Fruit fly (Drosophila melanogaster): ENCODE measurements around the gene RecQ4.

The RecQ4 gene

dm6 chr3L:8153206-8153996, 22.4 kb downstream of the RecQ4 start (continued):
- no peak for TF ChIP-seq CG6791 (GFP tag; IDR thresholded peaks at IDR 0.05; ENCODE audit: partially characterized antibody)
- TF ChIP-seq Lim3 (GFP tag; IDR thresholded peaks at IDR 0.05) = peak; percentile 49; the same call in 1 of the 2 replicates
- TF ChIP-seq CG4617 (GFP tag; optimal IDR thresholded peaks at IDR 0.05; ENCODE audit: borderline replicate concordance) = peak; percentile 12
- peak; percentile 44; the same call in 1 of the 3 replicates for TF ChIP-seq otp (GFP tag; IDR thresholded peaks at IDR 0.05)
- no peak for TF ChIP-seq lov (optimal IDR thresholded peaks at IDR 0.05)
- TF ChIP-seq lov (GFP tag; IDR thresholded peaks at IDR 0.05) = peak; percentile 73; the same call in 1 of the 3 replicates
- peak; percentile 63 for TF ChIP-seq CG1603 (tag; optimal IDR thresholded peaks at IDR 0.05)
- no peak for TF ChIP-seq tna (GFP tag; IDR thresholded peaks at IDR 0.05; ENCODE audit: partially characterized antibody)
- TF ChIP-seq chinmo (GFP tag; IDR thresholded peaks at IDR 0.05; ENCODE audit: partially characterized antibody) = 0 out of 4 replicates have a peak, but pooled peaks have one; percentile 48
- TF ChIP-seq Meics (GFP tag; optimal IDR thresholded peaks at IDR 0.05) = peak; percentile 41
- TF ChIP-seq Mad (GFP tag; optimal IDR thresholded peaks at IDR 0.05) = peak; percentile 42
- TF ChIP-seq CG12391 (tag; optimal IDR thresholded peaks at IDR 0.05) = peak; percentile 49
- peak; percentile 58 for TF ChIP-seq CG10209 (GFP tag; optimal IDR thresholded peaks at IDR 0.05)
- TF ChIP-seq B-H1 (GFP tag; IDR thresholded peaks at IDR 0.05) = peak; percentile 26; the same call in 2 of the 3 replicates
- peak; percentile 65 for TF ChIP-seq jing (GFP tag; optimal IDR thresholded peaks at IDR 0.05)
- TF ChIP-seq scrt (GFP tag; optimal IDR thresholded peaks at IDR 0.05) = peak; percentile 32
- peak; percentile 72 for TF ChIP-seq cg (GFP tag; optimal IDR thresholded peaks at IDR 0.05)
- TF ChIP-seq Blimp-1 (GFP tag; optimal IDR thresholded peaks at IDR 0.05) = peak; percentile 65
- peak; percentile 40 for TF ChIP-seq unpg (GFP tag; optimal IDR thresholded peaks at IDR 0.05)
- TF ChIP-seq az2 (GFP tag; optimal IDR thresholded peaks at IDR 0.05) = peak; percentile 51
- TF ChIP-seq ems (GFP tag; optimal IDR thresholded peaks at IDR 0.05) = peak; percentile 12
- peak; percentile 61 for TF ChIP-seq CG10979 (tag; optimal IDR thresholded peaks at IDR 0.05)
- peak; percentile 34 for TF ChIP-seq Fer3 (tag; optimal IDR thresholded peaks at IDR 0.05)
- TF ChIP-seq run (tag; optimal IDR thresholded peaks at IDR 0.05) = no peak
- peak; percentile 80 for TF ChIP-seq oc (tag; optimal IDR thresholded peaks at IDR 0.05)
- peak; percentile 18 for TF ChIP-seq CG4328 (GFP tag; optimal IDR thresholded peaks at IDR 0.05)
- peak; percentile 62 for TF ChIP-seq tio (GFP tag; optimal IDR thresholded peaks at IDR 0.05)
- TF ChIP-seq Rfx (GFP tag; IDR thresholded peaks at IDR 0.05) = peak; percentile 22; the same call in 1 of the 2 replicates
- peak; percentile 67 for TF ChIP-seq CG2678 (tag; optimal IDR thresholded peaks at IDR 0.05)
- peak; percentile 1 for TF ChIP-seq salm (tag; optimal IDR thresholded peaks at IDR 0.05)
- TF ChIP-seq CG2875 (GFP tag; optimal IDR thresholded peaks at IDR 0.05) = peak; percentile 59
- peak; percentile 58 for TF ChIP-seq Rx (GFP tag; IDR thresholded peaks at IDR 0.05)
- TF ChIP-seq CG6254 (GFP tag; optimal IDR thresholded peaks at IDR 0.05) = peak; percentile 16
- peak; percentile 22 for TF ChIP-seq CG3281 (GFP tag; optimal IDR thresholded peaks at IDR 0.05)
- TF ChIP-seq CG10654 (GFP tag; optimal IDR thresholded peaks at IDR 0.05) = peak; percentile 45
- peak; percentile 44 for TF ChIP-seq CG9609 (GFP tag; optimal IDR thresholded peaks at IDR 0.05)
- peak; percentile 44 for TF ChIP-seq Hsf (GFP tag; optimal IDR thresholded peaks at IDR 0.05)
- TF ChIP-seq CG6689 (GFP tag; IDR thresholded peaks at IDR 0.05) = peak; percentile 51
- peak; percentile 54; the same call in 2 of the 3 replicates for TF ChIP-seq sr (GFP tag; IDR thresholded peaks at IDR 0.05)
- TF ChIP-seq Fer2 (tag; optimal IDR thresholded peaks at IDR 0.05) = no peak
- peak; percentile 36 to 51 for TF ChIP-seq dpn (GFP tag; optimal IDR thresholded peaks at IDR 0.05)
- no peak; the same call in 1 of the 2 replicates for TF ChIP-seq CG43689 (GFP tag; IDR thresholded peaks at IDR 0.05)
- TF ChIP-seq CG7839 (tag; optimal IDR thresholded peaks at IDR 0.05) = peak; percentile 58
- peak; percentile 3 for TF ChIP-seq CG8281 (tag; optimal IDR thresholded peaks at IDR 0.05)
- TF ChIP-seq her (GFP tag; optimal IDR thresholded peaks at IDR 0.05) = no peak
- peak; percentile 58 for TF ChIP-seq HHEX (GFP tag; optimal IDR thresholded peaks at IDR 0.05)
- peak; percentile 33 for TF ChIP-seq CG2712 (tag; optimal IDR thresholded peaks at IDR 0.05)
- no peak for TF ChIP-seq Dbx (GFP tag; IDR thresholded peaks at IDR 0.05)
